Fruit fly (Drosophila melanogaster) whole organism, embryonic: ENCODE results near the gene kay.

ENCODE experiments used
- Bteb2 ChIP-seq: fragments of 200-800 bp; sonication (Bioruptor generic); optimal IDR thresholded peaks from 2 replicates; lab custom pipeline; 2016; ENCODE audit warnings: missing biosample characterization, missing genetic modification characterization
- CG10209 ChIP-seq: fragments of 200-800 bp; sonication (Bioruptor generic); optimal IDR thresholded peaks from 3 replicates; lab custom pipeline; 2017; ENCODE audit warnings: missing biosample characterization, mild to moderate bottlenecking, missing genetic modification characterization, missing genetic modification reagents
- CG10431 ChIP-seq: fragments of 200-800 bp; sonication (Bioruptor generic); optimal IDR thresholded peaks from 3 replicates; lab custom pipeline; 2018; ENCODE audit warnings: missing biosample characterization, mild to moderate bottlenecking, missing genetic modification characterization
- CG11085 ChIP-seq: fragments of 200-800 bp; sonication (Bioruptor generic); IDR thresholded peaks from 2 replicates; pipeline ENCODE4 v1.3.6; 2022; ENCODE audit warnings: missing biosample characterization, missing genetic modification characterization
- CG11695 ChIP-seq: fragments of 200-800 bp; sonication (Bioruptor generic); IDR thresholded peaks from 3 replicates; pipeline ENCODE4 v1.3.6; 2022; ENCODE audit warnings: missing biosample characterization, missing genetic modification characterization
- CG12219 ChIP-seq: fragments of 200-800 bp; sonication (Bioruptor generic); optimal IDR thresholded peaks from 3 replicates; lab custom pipeline; 2018; ENCODE audit warnings: missing biosample characterization, mild to moderate bottlenecking, missing genetic modification characterization
- CG12659 ChIP-seq: fragments of 200-800 bp; sonication (Bioruptor generic); optimal IDR thresholded peaks from 3 replicates; lab custom pipeline; 2017; ENCODE audit warnings: mild to moderate bottlenecking, missing biosample characterization, missing genetic modification reagents, missing genetic modification characterization
- CG15073 ChIP-seq: fragments of 200-800 bp; sonication (Bioruptor generic); optimal IDR thresholded peaks from 2 replicates; lab custom pipeline; 2016; ENCODE audit warnings: missing biosample characterization, missing genetic modification characterization
- CG16779 ChIP-seq: fragments of 200-800 bp; sonication (Bioruptor generic); IDR thresholded peaks from 2 replicates; pipeline ENCODE4 v1.3.6; 2022; ENCODE audit warnings: missing biosample characterization, missing genetic modification characterization
- CG2120 ChIP-seq: fragments of 200-800 bp; sonication (Bioruptor generic); optimal IDR thresholded peaks from 3 replicates; lab custom pipeline; 2016; ENCODE audit warnings: missing biosample characterization, missing genetic modification characterization
- CG2202 ChIP-seq: fragments of 200-800 bp; sonication (Bioruptor generic); optimal IDR thresholded peaks from 2 replicates; lab custom pipeline; 2018; ENCODE audit warnings: missing biosample characterization, mild to moderate bottlenecking, missing genetic modification characterization
- CG2875 ChIP-seq: fragments of 200-800 bp; sonication (Bioruptor generic); optimal IDR thresholded peaks from 2 replicates; lab custom pipeline; 2017; ENCODE audit warnings: missing biosample characterization, mild to moderate bottlenecking, missing genetic modification characterization, missing genetic modification reagents
- CG30403 ChIP-seq: fragments of 200-800 bp; sonication (Bioruptor generic); optimal IDR thresholded peaks from 3 replicates; lab custom pipeline; 2016; ENCODE audit warnings: missing biosample characterization, missing genetic modification characterization
- CG32532 ChIP-seq: fragments of 200-800 bp; sonication (Bioruptor generic); IDR thresholded peaks from 2 replicates; pipeline ENCODE4 v1.3.6; 2022; ENCODE audit warnings: missing biosample characterization, missing genetic modification characterization
- CG3281 ChIP-seq: fragments of 200-800 bp; sonication (Bioruptor generic); optimal IDR thresholded peaks from 3 replicates; lab custom pipeline; 2017; ENCODE audit warnings: missing biosample characterization, mild to moderate bottlenecking, missing genetic modification characterization
- CG42726 ChIP-seq: fragments of 200-800 bp; sonication (Bioruptor generic); IDR thresholded peaks from 2 replicates; pipeline ENCODE4 v1.3.6; 2022; ENCODE audit warnings: missing biosample characterization, missing genetic modification characterization; ENCODE audit not compliant: partially characterized antibody
- CG6689 ChIP-seq: fragments of 200-800 bp; sonication (Bioruptor generic); IDR thresholded peaks from 2 replicates; pipeline ENCODE4 v1.3.6; 2022; ENCODE audit warnings: missing biosample characterization, missing genetic modification characterization
- CG7271 ChIP-seq: fragments of 200-800 bp; sonication (Bioruptor generic); optimal IDR thresholded peaks from 2 replicates; lab custom pipeline; 2018; ENCODE audit warnings: missing biosample characterization, mild to moderate bottlenecking, missing genetic modification characterization, moderate library complexity
- CG9876 ChIP-seq: fragments of 200-800 bp; sonication (Bioruptor generic); optimal IDR thresholded peaks from 2 replicates; lab custom pipeline; 2016; ENCODE audit warnings: missing biosample characterization, missing genetic modification characterization
- CHES-1-like ChIP-seq: fragments of 200-800 bp; sonication (Bioruptor generic); optimal IDR thresholded peaks from 2 replicates; lab custom pipeline; 2016; ENCODE audit warnings: missing biosample characterization, missing genetic modification characterization
- CTCF ChIP-seq: fragments of 200-800 bp; sonication (Bioruptor generic); optimal IDR thresholded peaks from 2 replicates; lab custom pipeline; 2017; ENCODE audit warnings: missing biosample characterization, mild to moderate bottlenecking, missing genetic modification characterization, moderate library complexity
- H15 ChIP-seq: fragments of 200-800 bp; sonication (Bioruptor generic); IDR thresholded peaks from 3 replicates; pipeline ENCODE4 v1.3.6; 2022; ENCODE audit warnings: missing biosample characterization, missing genetic modification characterization
- HLHmδ ChIP-seq: fragments of 200-800 bp; sonication (Bioruptor generic); optimal IDR thresholded peaks from 2 replicates; lab custom pipeline; 2018; ENCODE audit warnings: missing biosample characterization, mild to moderate bottlenecking, missing genetic modification characterization, moderate library complexity
- Hsf ChIP-seq: fragments of 200-800 bp; sonication (Bioruptor generic); optimal IDR thresholded peaks from 3 replicates; lab custom pipeline; 2016; ENCODE audit warnings: missing biosample characterization, missing genetic modification characterization
- Lpt ChIP-seq: fragments of >200 bp; optimal IDR thresholded peaks from 2 replicates; lab custom pipeline; 2018; ENCODE audit warnings: missing biosample characterization, missing genetic modification characterization
- Rx ChIP-seq: fragments of 200-800 bp; sonication (Bioruptor generic); IDR thresholded peaks from 2 replicates; pipeline ENCODE4 v1.3.6; 2022; ENCODE audit warnings: missing biosample characterization, missing genetic modification characterization
- ab ChIP-seq: fragments of 200-800 bp; sonication (Bioruptor generic); optimal IDR thresholded peaks from 2 replicates; lab custom pipeline; 2016; ENCODE audit warnings: missing biosample characterization, missing genetic modification characterization
- ac ChIP-seq: fragments of 200-800 bp; sonication (Bioruptor generic); optimal IDR thresholded peaks from 3 replicates; lab custom pipeline; 2017; ENCODE audit warnings: missing biosample characterization, mild to moderate bottlenecking, missing genetic modification characterization
- ato ChIP-seq: fragments of 200-800 bp; sonication (Bioruptor generic); IDR thresholded peaks from 2 replicates; pipeline ENCODE4 v1.3.6; 2022; ENCODE audit warnings: missing biosample characterization, missing genetic modification characterization; ENCODE audit not compliant: partially characterized antibody
- bigmax ChIP-seq: fragments of 200-800 bp; sonication (Bioruptor generic); optimal IDR thresholded peaks from 2 replicates; lab custom pipeline; 2018; ENCODE audit warnings: missing biosample characterization, mild to moderate bottlenecking, missing genetic modification characterization
- br ChIP-seq: fragments of >200 bp; optimal IDR thresholded peaks from 2 replicates; lab custom pipeline; 2017
- cad ChIP-seq: fragments of >200 bp; optimal IDR thresholded peaks from 2 replicates; lab custom pipeline; 2017; ENCODE audit warnings: missing biosample characterization, missing genetic modification characterization
- chif ChIP-seq, 2 experiments: fragments of 200-800 bp; sonication (Bioruptor generic); optimal IDR thresholded peaks; 3 replicates each; lab custom pipeline; 2016; ENCODE audit warnings: missing biosample characterization in 2 of 2, missing genetic modification characterization in 2 of 2
- corto ChIP-seq: fragments of 200-800 bp; sonication (Bioruptor generic); optimal IDR thresholded peaks from 2 replicates; lab custom pipeline; 2016; ENCODE audit warnings: missing biosample characterization, mild to moderate bottlenecking, missing genetic modification characterization, moderate library complexity
- dmrt11E ChIP-seq: fragments of 200-800 bp; sonication (Bioruptor generic); optimal IDR thresholded peaks from 3 replicates; lab custom pipeline; 2018; ENCODE audit warnings: missing biosample characterization, mild to moderate bottlenecking, missing genetic modification characterization, moderate library complexity
- emc ChIP-seq: fragments of 200-800 bp; sonication (Bioruptor generic); optimal IDR thresholded peaks from 2 replicates; lab custom pipeline; 2016; ENCODE audit warnings: missing biosample characterization, missing genetic modification characterization
- fd102C ChIP-seq: fragments of 200-800 bp; sonication (Bioruptor generic); optimal IDR thresholded peaks from 2 replicates; lab custom pipeline; 2018; ENCODE audit warnings: missing biosample characterization, mild to moderate bottlenecking, missing genetic modification characterization, moderate library complexity
- gro ChIP-seq: fragments of 200-800 bp; sonication (Bioruptor generic); optimal IDR thresholded peaks from 2 replicates; lab custom pipeline; 2016; ENCODE audit warnings: missing biosample characterization, missing genetic modification characterization
- hbn ChIP-seq: fragments of 200-800 bp; sonication (Bioruptor generic); IDR thresholded peaks from 2 replicates; pipeline ENCODE4 v1.3.6; 2022; ENCODE audit warnings: missing biosample characterization, missing genetic modification characterization; ENCODE audit not compliant: partially characterized antibody
- lmd ChIP-seq: fragments of 200-800 bp; sonication (Bioruptor generic); IDR thresholded peaks from 2 replicates; pipeline ENCODE4 v1.3.6; 2022; ENCODE audit warnings: missing biosample characterization, missing genetic modification characterization
- pum ChIP-seq: fragments of 200-800 bp; sonication (Bioruptor generic); optimal IDR thresholded peaks from 2 replicates; lab custom pipeline; 2016; ENCODE audit warnings: missing biosample characterization, missing genetic modification characterization
- pzg ChIP-seq: fragments of 200-800 bp; sonication (Bioruptor generic); optimal IDR thresholded peaks from 3 replicates; lab custom pipeline; 2018; ENCODE audit warnings: missing biosample characterization, mild to moderate bottlenecking, missing genetic modification characterization, moderate library complexity
- ranshi ChIP-seq: fragments of 200-800 bp; sonication (Bioruptor generic); IDR thresholded peaks from 2 replicates; pipeline ENCODE4 v1.3.6; 2022; ENCODE audit warnings: missing biosample characterization, missing genetic modification characterization
- repo ChIP-seq: fragments of 200-800 bp; sonication (Bioruptor generic); optimal IDR thresholded peaks from 2 replicates; lab custom pipeline; 2016; ENCODE audit warnings: missing biosample characterization, missing genetic modification characterization
- scrt ChIP-seq: fragments of 200-800 bp; sonication (Bioruptor generic); optimal IDR thresholded peaks from 2 replicates; lab custom pipeline; 2018; ENCODE audit warnings: missing biosample characterization, mild to moderate bottlenecking, missing genetic modification characterization, moderate library complexity
- slou ChIP-seq: fragments of 200-800 bp; sonication (Bioruptor generic); optimal IDR thresholded peaks from 3 replicates; lab custom pipeline; 2016; ENCODE audit warnings: missing biosample characterization, missing genetic modification characterization
- slp2 ChIP-seq: fragments of 200-800 bp; sonication (Bioruptor generic); optimal IDR thresholded peaks from 2 replicates; lab custom pipeline; 2016; ENCODE audit warnings: missing biosample characterization, missing genetic modification characterization
- so ChIP-seq: fragments of 200-800 bp; sonication (Bioruptor generic); IDR thresholded peaks from 3 replicates; pipeline ENCODE4 v1.3.6; 2022; ENCODE audit warnings: missing biosample characterization, missing genetic modification characterization
- stwl ChIP-seq: fragments of 200-800 bp; sonication (Bioruptor generic); optimal IDR thresholded peaks from 3 replicates; lab custom pipeline; 2018; ENCODE audit warnings: missing biosample characterization, mild to moderate bottlenecking, missing genetic modification characterization, moderate library complexity
- tgo ChIP-seq: fragments of 200-800 bp; sonication (Bioruptor generic); IDR thresholded peaks from 3 replicates; pipeline ENCODE4 v1.3.6; 2022; ENCODE audit warnings: missing biosample characterization, missing genetic modification characterization
- tll ChIP-seq, 2 experiments: fragments of 200-800 bp in 1 of 2; fragments of >200 bp in 1 of 2; sonication (Bioruptor generic) in 1 of 2; optimal IDR thresholded peaks; 2 replicates each; lab custom pipeline; 2017 to 2019; ENCODE audit warnings: missing biosample characterization in 2 of 2, missing genetic modification characterization in 2 of 2, mild to moderate bottlenecking in 1 of 2, moderate library complexity in 1 of 2
- ttk ChIP-seq: fragments of 200-800 bp; sonication (Bioruptor generic); IDR thresholded peaks from 2 replicates; pipeline ENCODE4 v2.1.2; 2022; ENCODE audit warnings: missing biosample characterization, missing genetic modification characterization
- wdn ChIP-seq: fragments of 200-800 bp; sonication (Bioruptor generic); IDR thresholded peaks from 2 replicates; pipeline ENCODE4 v1.3.6; 2022; ENCODE audit warnings: missing biosample characterization, missing genetic modification characterization

Gene kay

DNA sequence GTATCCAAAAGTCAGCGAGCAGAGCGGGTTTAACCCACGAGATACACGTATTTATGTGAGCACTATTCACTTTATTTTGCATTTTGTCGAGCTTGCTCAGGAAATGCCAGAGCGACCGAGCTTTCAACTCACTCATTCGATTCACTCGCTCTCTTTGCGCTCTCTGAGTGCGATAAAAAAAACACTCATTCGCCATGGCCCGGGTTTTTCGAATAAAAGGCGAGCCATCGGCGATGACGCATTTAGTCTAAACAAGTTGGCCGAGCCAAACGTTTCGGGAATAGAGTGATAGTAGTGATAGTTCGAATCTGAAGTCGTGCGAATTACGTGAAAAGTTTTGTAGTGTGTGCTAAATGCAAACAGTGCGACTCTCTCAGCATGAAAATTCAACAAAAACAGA lies 16.6 kb downstream of the kay start (continued):
- TF ChIP-seq tll (GFP tag; optimal IDR thresholded peaks at IDR 0.05; lab: Kevin White, UChicago) (no peak), chif (GFP tag; optimal IDR thresholded peaks at IDR 0.05; lab: Kevin White, UChicago) (no peak), CG15073 (GFP tag; lab: Kevin White, UChicago) (no peak), tgo (no peak), Lpt (GFP tag; lab: Kevin White, UChicago) (no peak), ab (GFP tag; lab: Kevin White, UChicago) (no peak), br (no peak), CTCF (GFP tag; lab: Kevin White, UChicago) (no peak), CG12659 (GFP tag; lab: Kevin White, UChicago) (no peak), stwl (tag; lab: Kevin White, UChicago) (no peak), pum (GFP tag; lab: Kevin White, UChicago) (no peak), CG2202 (no peak), CHES-1-like (no peak), CG32532 (GFP tag; lab: Robert Waterston, UW) (peak; percentile 57; the same call in 1 of the 2 replicates), gro (GFP tag; lab: Kevin White, UChicago) (peak; percentile 42), bigmax (GFP tag; lab: Kevin White, UChicago) (no peak), slou (no peak), Rx (GFP tag; lab: Robert Waterston, UW) (no peak), ac (no peak), pzg (GFP tag; lab: Kevin White, UChicago) (no peak), CG11695 (GFP tag; lab: Robert Waterston, UW) (no peak), CG3281 (GFP tag; lab: Kevin White, UChicago) (peak; percentile 17), CG42726 (GFP tag; lab: Robert Waterston, UW) (peak; percentile 81; the same call in 1 of the 2 replicates), dmrt11E (tag; lab: Kevin White, UChicago) (no peak), CG7271 (tag; lab: Kevin White, UChicago) (no peak), wdn (GFP tag; lab: Robert Waterston, UW) (no peak), hbn (GFP tag; lab: Robert Waterston, UW) (no peak), H15 (GFP tag; lab: Robert Waterston, UW) (no peak), emc (GFP tag; lab: Kevin White, UChicago) (no peak), CG2120 (no peak), CG10431 (GFP tag; lab: Kevin White, UChicago) (no peak), HLHmδ (GFP tag; lab: Kevin White, UChicago) (no peak), ranshi (GFP tag; lab: Robert Waterston, UW) (peak; percentile 34; the same call in 1 of the 2 replicates), CG10209 (no peak), repo (no peak), CG12219 (GFP tag; lab: Kevin White, UChicago) (no peak), Hsf (GFP tag; lab: Kevin White, UChicago) (no peak), lmd (GFP tag; lab: Robert Waterston, UW) (no peak), ato (GFP tag; lab: Robert Waterston, UW) (peak; percentile 56; the same call in 1 of the 2 replicates), CG9876 (GFP tag; lab: Kevin White, UChicago) (no peak), CG2875 (GFP tag; lab: Kevin White, UChicago) (no peak), CG16779 (GFP tag; lab: Robert Waterston, UW) (0 out of 2 replicates have a peak, but pooled peaks have one; percentile 44), corto (no peak), slp2 (GFP tag; lab: Kevin White, UChicago) (no peak), CG6689 (GFP tag; lab: Robert Waterston, UW) (0 out of 2 replicates have a peak, but pooled peaks have one; percentile 7), fd102C (GFP tag; lab: Kevin White, UChicago) (no peak), cad (no peak), so (GFP tag; lab: Robert Waterston, UW) (0 out of 3 replicates have a peak, but pooled peaks have one; percentile 29), ttk (GFP tag; lab: Robert Waterston, UW) (no peak), scrt (GFP tag; lab: Kevin White, UChicago) (peak; percentile 52), CG30403 (GFP tag; lab: Kevin White, UChicago) (no peak), CG11085 (no peak), Bteb2 (GFP tag; lab: Kevin White, UChicago) (no peak)
